Worm (Caenorhabditis elegans) whole organism, L1 larva: ENCODE results near the gene R10E9.3.

Experiments
- C04F5.9 ChIP-seq: sonication (generic microtip); optimal IDR thresholded peaks from 2 replicates; lab custom pipeline; 2016; ENCODE audit warnings: missing genetic modification characterization, missing compliant biosample characterization
- C16A3.4 ChIP-seq: fragments of 150-350 bp; optimal IDR thresholded peaks from 2 replicates; lab custom pipeline; 2014; ENCODE audit warnings: missing biosample characterization, missing genetic modification characterization
- C34B4.2 ChIP-seq: sonication (generic microtip); optimal IDR thresholded peaks from 2 replicates; lab custom pipeline; 2017; ENCODE audit warnings: mild to moderate bottlenecking, missing genetic modification characterization, missing compliant biosample characterization
- Y116A8C.19 ChIP-seq: sonication (generic microtip); optimal IDR thresholded peaks from 2 replicates; lab custom pipeline; 2016; ENCODE audit warnings: missing compliant biosample characterization, missing genetic modification characterization, borderline replicate concordance
- aha-1 ChIP-seq: fragments of 150-350 bp; optimal IDR thresholded peaks from 2 replicates; lab custom pipeline; 2014; ENCODE audit warnings: missing biosample characterization, missing genetic modification characterization
- alr-1 ChIP-seq: fragments of 200-800 bp; sonication (Bioruptor generic); optimal IDR thresholded peaks from 2 replicates; lab custom pipeline; 2018; ENCODE audit warnings: borderline replicate concordance, mild to moderate bottlenecking, missing genetic modification characterization, missing compliant biosample characterization
- aly-2 ChIP-seq: fragments of 150-350 bp; optimal IDR thresholded peaks from 2 replicates; lab custom pipeline; 2014; ENCODE audit warnings: missing biosample characterization, missing genetic modification characterization
- ama-1 ChIP-seq: fragments of 150-350 bp; optimal IDR thresholded peaks from 2 replicates; lab custom pipeline; 2014
- ceh-82 ChIP-seq, 3 experiments: fragments of 150-350 bp in 1 of 3; sonication (generic microtip) in 2 of 3; optimal IDR thresholded peaks; 2 replicates each; lab custom pipeline; 2014 to 2017; ENCODE audit warnings: missing biosample characterization in 3 of 3, missing genetic modification characterization in 3 of 3
- ceh-90 ChIP-seq: sonication (generic microtip); optimal IDR thresholded peaks from 2 replicates; lab custom pipeline; 2016; ENCODE audit warnings: missing genetic modification characterization, missing compliant biosample characterization
- ces-1 ChIP-seq: fragments of 150-350 bp; optimal IDR thresholded peaks from 2 replicates; lab custom pipeline; 2014; ENCODE audit warnings: missing biosample characterization, missing genetic modification reagents, missing genetic modification characterization
- efl-1 ChIP-seq, 4 experiments: fragments of 150-350 bp; optimal IDR thresholded peaks in 3 of 4; peaks in 1 of 4; 1 replicate in 1 of 4; 2 replicates in 3 of 4; lab custom pipeline; 2014; ENCODE audit warnings: missing biosample characterization in 2 of 4, missing genetic modification characterization in 2 of 4, missing genetic modification reagents in 2 of 4
- efl-3 ChIP-seq: fragments of 200-800 bp; sonication (Bioruptor generic); optimal IDR thresholded peaks from 2 replicates; lab custom pipeline; 2018; ENCODE audit warnings: mild to moderate bottlenecking, missing genetic modification characterization, missing compliant biosample characterization
- elt-3 ChIP-seq, 6 experiments: fragments of 150-350 bp in 1 of 6; sonication (generic microtip); optimal IDR thresholded peaks; 2 replicates each; lab custom pipeline; 2017 to 2018; ENCODE audit warnings: missing biosample characterization in 6 of 6, missing genetic modification characterization in 6 of 6, inconsistent platforms in 1 of 6
- ets-5 ChIP-seq: fragments of 200-800 bp; sonication (Bioruptor generic); IDR thresholded peaks from 2 replicates; pipeline ENCODE4 v1.3.6; 2022; ENCODE audit warnings: missing genetic modification characterization, missing compliant biosample characterization
- fkh-4 ChIP-seq: sonication (generic microtip); optimal IDR thresholded peaks from 2 replicates; lab custom pipeline; 2016; ENCODE audit warnings: missing compliant biosample characterization, missing genetic modification characterization, borderline replicate concordance
- fkh-8 ChIP-seq: sonication (generic microtip); optimal IDR thresholded peaks from 2 replicates; lab custom pipeline; 2016; ENCODE audit warnings: mild to moderate bottlenecking, missing genetic modification characterization, missing compliant biosample characterization
- hpl-2 ChIP-seq: fragments of 150-350 bp; optimal IDR thresholded peaks from 2 replicates; lab custom pipeline; 2014; ENCODE audit warnings: missing biosample characterization, missing genetic modification reagents, missing genetic modification characterization
- irx-1 ChIP-seq: sonication (generic microtip); optimal IDR thresholded peaks from 2 replicates; lab custom pipeline; 2016; ENCODE audit warnings: missing genetic modification characterization, missing compliant biosample characterization
- isw-1 ChIP-seq: fragments of 200-800 bp; sonication (Bioruptor generic); IDR thresholded peaks from 2 replicates; pipeline ENCODE4 v1.3.6; 2022; ENCODE audit warnings: missing genetic modification characterization, missing compliant biosample characterization
- jun-1 ChIP-seq: fragments of 150-350 bp; optimal IDR thresholded peaks from 2 replicates; lab custom pipeline; 2014; ENCODE audit warnings: missing biosample characterization, missing genetic modification reagents, missing genetic modification characterization
- lin-14 ChIP-seq: fragments of 200-800 bp; sonication (Bioruptor generic); optimal IDR thresholded peaks from 2 replicates; lab custom pipeline; 2018; ENCODE audit warnings: mild to moderate bottlenecking, missing genetic modification characterization, moderate library complexity, missing compliant biosample characterization
- lin-35 ChIP-seq, 2 experiments: fragments of 150-350 bp; optimal IDR thresholded peaks; 2 replicates each; lab custom pipeline; 2014; ENCODE audit warnings: missing biosample characterization in 2 of 2, missing genetic modification characterization in 2 of 2, missing genetic modification reagents in 2 of 2
- lin-39 ChIP-seq: fragments of 150-350 bp; optimal IDR thresholded peaks from 2 replicates; lab custom pipeline; 2014; ENCODE audit warnings: missing biosample characterization, missing genetic modification reagents, missing genetic modification characterization
- lsy-2 ChIP-seq, 2 experiments: fragments of 150-350 bp; optimal IDR thresholded peaks; 2 replicates each; lab custom pipeline; 2014; ENCODE audit warnings: missing biosample characterization in 2 of 2, missing genetic modification characterization in 2 of 2
- mab-9 ChIP-seq: fragments of 200-800 bp; sonication (Bioruptor generic); IDR thresholded peaks from 2 replicates; pipeline ENCODE4 v1.3.6; 2022; ENCODE audit warnings: missing genetic modification reagents, missing genetic modification characterization, missing compliant biosample characterization
- mef-2 ChIP-seq: fragments of 150-350 bp; optimal IDR thresholded peaks from 2 replicates; lab custom pipeline; 2014; ENCODE audit warnings: missing biosample characterization, missing genetic modification characterization
- mep-1 ChIP-seq: fragments of 150-350 bp; optimal IDR thresholded peaks from 2 replicates; lab custom pipeline; 2014; ENCODE audit warnings: missing biosample characterization, missing genetic modification characterization
- nhr-11 ChIP-seq: fragments of 150-350 bp; optimal IDR thresholded peaks from 2 replicates; lab custom pipeline; 2014; ENCODE audit warnings: missing biosample characterization, missing genetic modification characterization
- nhr-12 ChIP-seq: sonication (generic microtip); optimal IDR thresholded peaks from 2 replicates; lab custom pipeline; 2017; ENCODE audit warnings: missing biosample characterization, missing genetic modification characterization
- nhr-20 ChIP-seq: sonication (generic microtip); optimal IDR thresholded peaks from 2 replicates; lab custom pipeline; 2016; ENCODE audit warnings: mild to moderate bottlenecking, missing genetic modification characterization, missing compliant biosample characterization
- nhr-47 ChIP-seq: sonication (generic microtip); optimal IDR thresholded peaks from 2 replicates; lab custom pipeline; 2016; ENCODE audit warnings: mild to moderate bottlenecking, missing genetic modification characterization, moderate library complexity, missing compliant biosample characterization
- nhr-71 ChIP-seq: sonication (generic microtip); optimal IDR thresholded peaks from 2 replicates; lab custom pipeline; 2016; ENCODE audit warnings: mild to moderate bottlenecking, missing genetic modification characterization, moderate library complexity, missing compliant biosample characterization
- nhr-76 ChIP-seq: sonication (generic microtip); optimal IDR thresholded peaks from 2 replicates; lab custom pipeline; 2017; ENCODE audit warnings: missing biosample characterization, missing genetic modification characterization
- nhr-77 ChIP-seq: fragments of 150-350 bp; optimal IDR thresholded peaks from 2 replicates; lab custom pipeline; 2014; ENCODE audit warnings: missing biosample characterization, missing genetic modification characterization
- nhr-84 ChIP-seq: sonication (generic microtip); optimal IDR thresholded peaks from 2 replicates; lab custom pipeline; 2017; ENCODE audit warnings: missing biosample characterization, missing genetic modification characterization
- nhr-90 ChIP-seq: sonication (generic microtip); optimal IDR thresholded peaks from 2 replicates; lab custom pipeline; 2016; ENCODE audit warnings: mild to moderate bottlenecking, missing genetic modification characterization, missing compliant biosample characterization; ENCODE audit not compliant: poor library complexity
- pag-3 ChIP-seq: sonication (generic microtip); optimal IDR thresholded peaks from 2 replicates; lab custom pipeline; 2017; ENCODE audit warnings: missing genetic modification characterization, mild to moderate bottlenecking, missing compliant biosample characterization, antibody characterized with exemption, borderline replicate concordance; ENCODE audit not compliant: insufficient read depth
- rnt-1 ChIP-seq: sonication (generic microtip); optimal IDR thresholded peaks from 2 replicates; lab custom pipeline; 2016; ENCODE audit warnings: mild to moderate bottlenecking, missing genetic modification characterization, moderate library complexity, missing compliant biosample characterization
- skn-1 ChIP-seq: fragments of 150-350 bp; optimal IDR thresholded peaks from 2 replicates; lab custom pipeline; 2014; ENCODE audit warnings: missing biosample characterization, missing genetic modification characterization
- snpc-4 ChIP-seq: fragments of 150-350 bp; optimal IDR thresholded peaks from 2 replicates; lab custom pipeline; 2014; ENCODE audit warnings: missing biosample characterization, missing genetic modification characterization
- snu-23 ChIP-seq: sonication (generic microtip); optimal IDR thresholded peaks from 2 replicates; lab custom pipeline; 2016; ENCODE audit warnings: missing genetic modification characterization, missing compliant biosample characterization
- sox-4 ChIP-seq: sonication (generic microtip); optimal IDR thresholded peaks from 2 replicates; lab custom pipeline; 2016; ENCODE audit warnings: missing genetic modification characterization, missing compliant biosample characterization
- sptf-1 ChIP-seq: fragments of 150-350 bp; optimal IDR thresholded peaks from 2 replicates; lab custom pipeline; 2014; ENCODE audit warnings: missing biosample characterization, missing genetic modification characterization
- sup-37 ChIP-seq: fragments of 200-800 bp; sonication (Bioruptor generic); optimal IDR thresholded peaks from 2 replicates; lab custom pipeline; 2018; ENCODE audit warnings: mild to moderate bottlenecking, missing genetic modification characterization, missing compliant biosample characterization
- swsn-7 ChIP-seq: sonication (generic microtip); optimal IDR thresholded peaks from 2 replicates; lab custom pipeline; 2016; ENCODE audit warnings: missing genetic modification characterization, missing compliant biosample characterization
- tlp-1 ChIP-seq: fragments of 150-350 bp; optimal IDR thresholded peaks from 2 replicates; lab custom pipeline; 2014; ENCODE audit warnings: missing biosample characterization, missing genetic modification characterization
- unc-130 ChIP-seq: fragments of 150-350 bp; optimal IDR thresholded peaks from 2 replicates; lab custom pipeline; 2017; ENCODE audit warnings: missing biosample characterization, missing genetic modification characterization, inconsistent platforms
- unc-30 ChIP-seq: sonication (generic microtip); optimal IDR thresholded peaks from 2 replicates; lab custom pipeline; 2017; ENCODE audit warnings: missing biosample characterization, missing genetic modification characterization
- unc-62 ChIP-seq: fragments of 150-350 bp; optimal IDR thresholded peaks from 2 replicates; lab custom pipeline; 2014; ENCODE audit warnings: missing biosample characterization, missing genetic modification reagents, missing genetic modification characterization
- xbp-1 ChIP-seq: sonication (generic microtip); optimal IDR thresholded peaks from 2 replicates; lab custom pipeline; 2016; ENCODE audit warnings: missing genetic modification characterization, missing compliant biosample characterization
- zag-1 ChIP-seq: fragments of 150-350 bp; optimal IDR thresholded peaks from 2 replicates; lab custom pipeline; 2014; ENCODE audit warnings: missing biosample characterization, missing genetic modification characterization
- zip-4 ChIP-seq: fragments of 200-800 bp; sonication (Bioruptor generic); optimal IDR thresholded peaks from 2 replicates; lab custom pipeline; 2018; ENCODE audit warnings: mild to moderate bottlenecking, missing genetic modification characterization, moderate library complexity, missing compliant biosample characterization
- ztf-4 ChIP-seq: fragments of 150-350 bp; optimal IDR thresholded peaks from 2 replicates; lab custom pipeline; 2014; ENCODE audit warnings: missing biosample characterization, missing genetic modification characterization

The R10E9.3 gene

ce11 chrIII:3916624-3917023 is 43.4 kb upstream of the R10E9.3 start, which contains the start of gene ccdc-47:
Gene ccdc-47 (plus strand): TSS chrIII:3916967.
- no peak for TF ChIP-seq fkh-4
- TF ChIP-seq ama-1 (lab: Kevin White, UChicago), result no peak
- peak in 1 of 6 experiments; percentile 70 for TF ChIP-seq elt-3 (tag; optimal IDR thresholded peaks at IDR 0.05; lab: Kevin White, UChicago)
- no peak for TF ChIP-seq C04F5.9 (tag; lab: Kevin White, UChicago)
- peak; percentile 69 for TF ChIP-seq mep-1
- no peak for TF ChIP-seq aly-2 (tag; lab: Kevin White, UChicago)
- peak; percentile 52 for TF ChIP-seq nhr-90 (tag; lab: Kevin White, UChicago)
- TF ChIP-seq lin-39 (tag; lab: Kevin White, UChicago), result peak; percentile 4
- TF ChIP-seq ces-1, result no peak
- peak; percentile 22 for TF ChIP-seq ztf-4
- no peak for TF ChIP-seq mab-9 (GFP tag; lab: Robert Waterston, UW)
- peak; percentile 51 for TF ChIP-seq nhr-20 (tag; lab: Kevin White, UChicago)
- peak; percentile 66 for TF ChIP-seq swsn-7 (tag; lab: Kevin White, UChicago)
- no peak for TF ChIP-seq efl-3
- TF ChIP-seq sptf-1 (tag; lab: Kevin White, UChicago), result no peak
- TF ChIP-seq nhr-47 (tag; lab: Kevin White, UChicago), result peak; percentile 65
- TF ChIP-seq unc-62 (GFP tag; lab: Kevin White, UChicago), result no peak
- no peak for TF ChIP-seq zag-1 (tag; lab: Kevin White, UChicago)
- no peak for TF ChIP-seq sup-37 (GFP tag; lab: Kevin White, UChicago)
- no peak for TF ChIP-seq ceh-90 (tag; lab: Kevin White, UChicago)
- TF ChIP-seq snu-23 (GFP tag; lab: Kevin White, UChicago), result peak; percentile 76
- no peak for TF ChIP-seq nhr-84 (tag; lab: Kevin White, UChicago)
- TF ChIP-seq nhr-71 (tag; lab: Kevin White, UChicago), result peak; percentile 74
- TF ChIP-seq tlp-1 (tag; lab: Kevin White, UChicago), result no peak
- TF ChIP-seq Y116A8C.19, result no peak
- TF ChIP-seq pag-3 (tag; lab: Kevin White, UChicago), result no peak
- peak; percentile 53 for TF ChIP-seq lin-14 (GFP tag; lab: Kevin White, UChicago)
- no peak for TF ChIP-seq nhr-77 (tag; lab: Kevin White, UChicago)
- TF ChIP-seq irx-1 (tag; lab: Kevin White, UChicago), result peak; percentile 42
- no peak for TF ChIP-seq nhr-11
- TF ChIP-seq isw-1, result peak; percentile 48
- TF ChIP-seq C34B4.2 (tag; lab: Kevin White, UChicago), result no peak
- peak; percentile 71 for TF ChIP-seq C16A3.4
- peak; percentile 81 for TF ChIP-seq rnt-1 (tag; lab: Kevin White, UChicago)
- no peak for TF ChIP-seq sox-4
- peak; percentile 46 to 86 for TF ChIP-seq efl-1 (optimal IDR thresholded peaks at IDR 0.05; lab: Kevin White, UChicago)
- peak; percentile 85 to 98 for TF ChIP-seq efl-1 (GFP tag; optimal IDR thresholded peaks at IDR 0.05 in 1 of 2; lab: Kevin White, UChicago)
- TF ChIP-seq nhr-12 (tag; lab: Kevin White, UChicago), result no peak
- TF ChIP-seq lsy-2 (tag; optimal IDR thresholded peaks at IDR 0.05; lab: Kevin White, UChicago), result peak; percentile 65 to 75
- TF ChIP-seq jun-1 (tag; lab: Kevin White, UChicago), result no peak
- peak; percentile 66 for TF ChIP-seq snpc-4 (tag; lab: Kevin White, UChicago)
- no peak for TF ChIP-seq aha-1 (tag; lab: Kevin White, UChicago)
- TF ChIP-seq xbp-1 (tag; lab: Kevin White, UChicago), result peak; percentile 55
- TF ChIP-seq skn-1 (tag; lab: Kevin White, UChicago), result peak; percentile 54
- peak; percentile 60 to 91 for TF ChIP-seq lin-35 (GFP tag; optimal IDR thresholded peaks at IDR 0.05; lab: Kevin White, UChicago)
- no peak for TF ChIP-seq zip-4
- TF ChIP-seq ets-5 (GFP tag; lab: Robert Waterston, UW), result no peak
- TF ChIP-seq hpl-2 (GFP tag; lab: Kevin White, UChicago), result no peak
- TF ChIP-seq unc-130 (tag; lab: Kevin White, UChicago), result peak; percentile 53
- TF ChIP-seq fkh-8, result peak; percentile 34
- no peak for TF ChIP-seq alr-1
- no peak for TF ChIP-seq nhr-76 (tag; lab: Kevin White, UChicago)
- TF ChIP-seq mef-2, result no peak
- peak; percentile 41 to 47 (median 44) for TF ChIP-seq ceh-82 (tag; optimal IDR thresholded peaks at IDR 0.05; lab: Kevin White, UChicago)
- no peak for TF ChIP-seq unc-30 (tag; lab: Kevin White, UChicago)
